Worm (Caenorhabditis elegans): ENCODE data around the gene F02E11.3.
"Not testable (repeated sequence)": the region's sequence is repeated elsewhere in the genome, so short reads cannot be mapped to it uniquely, and the experiment has no call there.

The F02E11.3 gene

ce11 chrII:3299457-3299856 is 24.6 kb upstream of the F02E11.3 start, which contains the start of gene btb-22:
btb-22 (plus strand) TSS chrII:3299757.
- TF ChIP-seq tbx-11 (GFP tag; IDR thresholded peaks at IDR 0.05) (no peak), ceh-13 (GFP tag; optimal IDR thresholded peaks at IDR 0.05) (no peak), F13C5.2 (tag; optimal IDR thresholded peaks at IDR 0.05) (no peak), hmbx-1 (tag; optimal IDR thresholded peaks at IDR 0.05) (no peak), tbx-37 (GFP tag; conservative IDR thresholded peaks at IDR 0.05) (no peak), pes-1 (GFP tag; IDR thresholded peaks at IDR 0.05) (no peak)

DNA sequence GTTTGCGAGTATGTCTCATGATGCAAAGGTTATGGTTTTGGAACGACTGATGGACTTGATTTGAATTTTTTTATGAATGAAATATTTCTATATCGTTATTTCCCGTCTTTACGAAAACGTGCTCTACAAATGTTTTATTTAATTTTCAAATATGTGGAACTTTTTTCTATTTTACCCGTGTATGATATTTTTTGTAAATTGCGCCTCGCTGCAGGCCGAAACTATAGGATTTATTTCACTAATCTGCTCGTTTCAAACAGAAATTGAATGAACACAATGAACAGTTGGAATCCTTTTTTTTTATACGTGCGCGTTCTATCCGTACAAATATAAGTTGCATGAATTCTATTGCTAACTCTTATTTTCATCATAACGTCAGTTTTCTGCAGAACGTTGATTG is 23.1 kb upstream of the F02E11.3 start, which contains the start of gene btb-18:
btb-18 (plus strand) TSS at position 301 of the 400 bp plus-strand sequence.
- no peak for TF ChIP-seq tbx-37 (GFP tag; conservative IDR thresholded peaks at IDR 0.05)
- no peak for TF ChIP-seq F13C5.2 (tag; optimal IDR thresholded peaks at IDR 0.05)
- no peak for TF ChIP-seq aly-1 (tag; optimal IDR thresholded peaks at IDR 0.05)
- TF ChIP-seq hmg-4 (GFP tag; optimal IDR thresholded peaks at IDR 0.05), result no peak
- TF ChIP-seq pes-1 (GFP tag; IDR thresholded peaks at IDR 0.05), result no peak

ce11 chrII:3296644-3297043 is 21.8 kb upstream of the F02E11.3 start, which contains the start of gene btb-16:
btb-16 (plus strand) TSS chrII:3296883.
- TF ChIP-seq hnd-1 (tag; optimal IDR thresholded peaks at IDR 0.05) (no peak), ama-1 (optimal IDR thresholded peaks at IDR 0.05) (no peak), pes-1 (GFP tag; IDR thresholded peaks at IDR 0.05) (no peak), tbx-37 (GFP tag; conservative IDR thresholded peaks at IDR 0.05) (no peak), B0310.2 (tag; optimal IDR thresholded peaks at IDR 0.05) (no peak), F13C5.2 (tag; optimal IDR thresholded peaks at IDR 0.05) (no peak), ceh-13 (GFP tag; optimal IDR thresholded peaks at IDR 0.05) (no peak), flt-1 (GFP tag; IDR thresholded peaks at IDR 0.05) (no peak), tra-4 (tag; optimal IDR thresholded peaks at IDR 0.05) (no peak), hmg-4 (GFP tag; optimal IDR thresholded peaks at IDR 0.05) (no peak)

DNA sequence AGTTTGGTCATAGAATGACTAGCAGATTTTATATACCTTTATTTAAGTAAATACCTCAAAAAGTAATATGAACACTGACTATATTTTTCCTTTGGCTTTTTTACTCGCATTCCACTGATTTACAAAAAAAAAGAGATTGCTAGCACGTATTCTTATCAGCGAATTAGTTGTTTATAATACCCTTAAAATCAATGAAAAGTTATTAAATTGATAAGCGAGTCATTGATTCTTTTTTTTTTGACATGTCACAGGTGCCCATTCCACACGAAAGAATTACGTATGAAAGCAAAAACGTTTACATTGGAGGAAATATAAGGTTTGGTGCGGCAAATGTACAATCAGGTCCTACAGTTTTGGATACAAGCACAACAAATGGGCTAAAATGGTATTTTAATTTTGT is 20.4 kb upstream of the F02E11.3 start, which contains the start of gene btb-17:
btb-17 (plus strand) TSS at position 213 of the 400 bp plus-strand sequence.
- no peak for TF ChIP-seq ceh-13 (GFP tag; optimal IDR thresholded peaks at IDR 0.05)
- TF ChIP-seq F13C5.2 (tag; optimal IDR thresholded peaks at IDR 0.05), result no peak
- no peak for TF ChIP-seq ceh-36 (tag; optimal IDR thresholded peaks at IDR 0.05)
- TF ChIP-seq aly-1 (tag; optimal IDR thresholded peaks at IDR 0.05), result no peak
- TF ChIP-seq hnd-1 (tag; optimal IDR thresholded peaks at IDR 0.05), result no peak
- no peak for TF ChIP-seq ets-7 (tag; optimal IDR thresholded peaks at IDR 0.05)
- no peak for TF ChIP-seq hmbx-1 (tag; optimal IDR thresholded peaks at IDR 0.05)
- TF ChIP-seq sea-1 (GFP tag; conservative IDR thresholded peaks at IDR 0.05), result no peak
- no peak for TF ChIP-seq pes-1 (GFP tag; IDR thresholded peaks at IDR 0.05)

DNA sequence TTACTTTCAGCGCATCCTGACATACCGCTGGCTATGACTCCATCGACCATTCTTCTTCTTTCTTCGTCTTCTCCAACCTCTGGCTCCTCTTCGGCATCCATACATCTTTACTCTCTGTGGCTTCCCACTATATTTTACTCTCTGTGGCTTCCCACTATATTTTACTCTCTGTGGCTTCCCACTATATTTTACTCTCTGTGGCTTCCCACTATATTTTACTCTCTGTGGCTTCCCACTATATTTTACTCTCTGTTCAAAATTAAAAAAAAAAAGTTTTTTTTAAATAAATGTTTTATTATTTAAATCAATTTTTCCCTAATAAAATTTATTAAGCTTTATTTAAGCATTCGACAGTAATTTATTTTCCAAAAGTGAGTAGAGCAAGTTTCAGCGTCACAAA is 15.7 kb upstream of the F02E11.3 start, which contains the start of gene F39E9.14:
F39E9.14 (minus strand) TSS at position 101 of the 400 bp plus-strand sequence.
- not testable (repeated sequence) for TF ChIP-seq flt-1 (GFP tag; IDR thresholded peaks at IDR 0.05); hmg-4 (GFP tag; optimal IDR thresholded peaks at IDR 0.05); ets-7 (tag; optimal IDR thresholded peaks at IDR 0.05)

DNA sequence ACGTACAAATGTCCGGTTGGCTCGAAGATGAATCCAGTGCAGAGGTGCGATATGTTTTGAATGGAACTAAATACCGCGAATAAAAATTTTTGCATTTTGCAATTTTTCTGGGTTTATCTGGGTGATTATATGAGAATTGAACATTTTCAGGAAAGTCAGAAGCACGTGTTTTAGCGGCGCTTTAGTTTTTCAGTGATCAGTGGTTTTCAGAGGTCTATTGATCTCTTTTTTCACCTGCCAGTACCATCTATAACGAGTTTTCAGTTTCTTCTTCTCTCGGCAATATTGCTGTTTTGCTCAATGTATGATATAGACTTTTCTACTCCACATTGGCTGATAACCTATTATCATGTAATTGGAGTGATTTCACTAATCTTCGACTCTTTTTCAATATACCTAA is 12.2 kb upstream of the F02E11.3 start, which contains the start of gene sri-63:
sri-63 (plus strand) TSS at position 301 of the 400 bp plus-strand sequence.
- TF ChIP-seq ama-1 (optimal IDR thresholded peaks at IDR 0.05) (no peak), ceh-13 (GFP tag; optimal IDR thresholded peaks at IDR 0.05) (no peak), B0310.2 (tag; optimal IDR thresholded peaks at IDR 0.05) (no peak), tbx-11 (GFP tag; IDR thresholded peaks at IDR 0.05) (no peak), flt-1 (GFP tag; IDR thresholded peaks at IDR 0.05) (no peak), F13C5.2 (tag; optimal IDR thresholded peaks at IDR 0.05) (no peak), ceh-36 (tag; optimal IDR thresholded peaks at IDR 0.05) (no peak), hnd-1 (tag; optimal IDR thresholded peaks at IDR 0.05) (no peak), sea-1 (GFP tag; conservative IDR thresholded peaks at IDR 0.05) (no peak), aly-1 (tag; optimal IDR thresholded peaks at IDR 0.05) (no peak), pes-1 (GFP tag; IDR thresholded peaks at IDR 0.05) (no peak), scrt-1 (GFP tag; IDR thresholded peaks at IDR 0.05) (no peak)

DNA sequence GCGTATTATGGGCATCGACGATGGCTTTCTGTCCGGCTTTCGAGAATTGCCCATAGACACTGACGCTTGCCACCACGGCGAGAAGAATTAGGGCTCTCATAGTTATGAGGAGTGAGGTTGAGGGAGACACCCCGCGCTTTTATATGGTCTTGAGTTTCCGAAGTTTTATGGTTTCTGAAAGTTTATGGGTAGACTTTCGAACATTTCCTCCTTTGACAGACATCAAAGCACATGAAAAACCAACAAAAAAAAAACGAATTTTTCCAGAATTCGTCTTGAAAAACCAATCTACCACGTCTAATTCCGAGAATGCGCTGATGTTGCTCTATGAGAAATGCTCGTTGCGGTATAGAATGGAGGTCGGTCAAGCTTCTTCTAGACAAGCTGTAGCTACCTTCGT is 9.7 kb upstream of the F02E11.3 start, which contains the start of gene scl-15:
scl-15 (minus strand) TSS at position 101 of the 400 bp plus-strand sequence.
- TF ChIP-seq F13C5.2 (tag; optimal IDR thresholded peaks at IDR 0.05), result no peak
- no peak for TF ChIP-seq pes-1 (GFP tag; IDR thresholded peaks at IDR 0.05)
- no peak for TF ChIP-seq tbx-37 (GFP tag; conservative IDR thresholded peaks at IDR 0.05)
- TF ChIP-seq ets-7 (tag; optimal IDR thresholded peaks at IDR 0.05), result no peak
- TF ChIP-seq sea-1 (GFP tag; conservative IDR thresholded peaks at IDR 0.05), result no peak
- TF ChIP-seq aly-1 (tag; optimal IDR thresholded peaks at IDR 0.05), result no peak
- no peak for TF ChIP-seq hmg-4 (GFP tag; optimal IDR thresholded peaks at IDR 0.05)
- no peak for TF ChIP-seq hnd-1 (tag; optimal IDR thresholded peaks at IDR 0.05)
- no peak for TF ChIP-seq flt-1 (GFP tag; IDR thresholded peaks at IDR 0.05)
- no peak for TF ChIP-seq hmbx-1 (tag; optimal IDR thresholded peaks at IDR 0.05)
- TF ChIP-seq tra-4 (tag; optimal IDR thresholded peaks at IDR 0.05), result no peak
- no peak for TF ChIP-seq scrt-1 (GFP tag; IDR thresholded peaks at IDR 0.05)
- TF ChIP-seq ceh-36 (tag; optimal IDR thresholded peaks at IDR 0.05), result no peak
- no peak for TF ChIP-seq tbx-11 (GFP tag; IDR thresholded peaks at IDR 0.05)
- no peak for TF ChIP-seq ceh-13 (GFP tag; optimal IDR thresholded peaks at IDR 0.05)
- TF ChIP-seq B0310.2 (tag; optimal IDR thresholded peaks at IDR 0.05), result no peak

ce11 chrII:3282353-3282752 is 7.5 kb upstream of the F02E11.3 start, which contains the start of gene nep-13:
nep-13 (plus strand) TSS chrII:3282653.
- TF ChIP-seq tbx-11 (GFP tag; IDR thresholded peaks at IDR 0.05), result no peak
- no peak for TF ChIP-seq ets-7 (tag; optimal IDR thresholded peaks at IDR 0.05)
- no peak for TF ChIP-seq ceh-36 (tag; optimal IDR thresholded peaks at IDR 0.05)
- no peak for TF ChIP-seq ama-1 (optimal IDR thresholded peaks at IDR 0.05)
- TF ChIP-seq F13C5.2 (tag; optimal IDR thresholded peaks at IDR 0.05), result no peak
- no peak for TF ChIP-seq scrt-1 (GFP tag; IDR thresholded peaks at IDR 0.05)
- TF ChIP-seq flt-1 (GFP tag; IDR thresholded peaks at IDR 0.05), result no peak
- no peak for TF ChIP-seq hmbx-1 (tag; optimal IDR thresholded peaks at IDR 0.05)
- TF ChIP-seq hmg-4 (GFP tag; optimal IDR thresholded peaks at IDR 0.05), result no peak
- TF ChIP-seq B0310.2 (tag; optimal IDR thresholded peaks at IDR 0.05), result no peak
- TF ChIP-seq tbx-37 (GFP tag; conservative IDR thresholded peaks at IDR 0.05), result no peak
- no peak for TF ChIP-seq tra-4 (tag; optimal IDR thresholded peaks at IDR 0.05)
- no peak for TF ChIP-seq hnd-1 (tag; optimal IDR thresholded peaks at IDR 0.05)
- TF ChIP-seq aly-1 (tag; optimal IDR thresholded peaks at IDR 0.05), result no peak
- no peak for TF ChIP-seq sea-1 (GFP tag; conservative IDR thresholded peaks at IDR 0.05)
- no peak for TF ChIP-seq ceh-13 (GFP tag; optimal IDR thresholded peaks at IDR 0.05)
- no peak for TF ChIP-seq pes-1 (GFP tag; IDR thresholded peaks at IDR 0.05)
